Worm (Caenorhabditis elegans) whole organism, L1 larva: Measurements from ENCODE around the gene sluh-7.
A peak's percentile ranks its signal among the peaks of the same experiment; 100 is the strongest.
"Not testable (repeated sequence)": the region's sequence is repeated elsewhere in the genome, so short reads cannot be mapped to it uniquely, and the experiment has no call there.

Experiments used
- blmp-1 ChIP-seq: fragments of 150-350 bp; optimal IDR thresholded peaks from 2 replicates; lab custom pipeline; 2014; ENCODE audit warnings: missing biosample characterization, missing genetic modification characterization
- ces-1 ChIP-seq: fragments of 150-350 bp; optimal IDR thresholded peaks from 2 replicates; lab custom pipeline; 2014; ENCODE audit warnings: missing biosample characterization, missing genetic modification reagents, missing genetic modification characterization
- hlh-4 ChIP-seq: sonication (generic microtip); optimal IDR thresholded peaks from 2 replicates; lab custom pipeline; 2016; ENCODE audit warnings: mild to moderate bottlenecking, missing genetic modification characterization, missing compliant biosample characterization
- lin-15B ChIP-seq: fragments of 150-350 bp; sonication (generic microtip); optimal IDR thresholded peaks from 3 replicates; lab custom pipeline; 2014; ENCODE audit warnings: missing biosample characterization, missing genetic modification characterization
- nhr-237 ChIP-seq: fragments of 150-350 bp; optimal IDR thresholded peaks from 2 replicates; lab custom pipeline; 2014; ENCODE audit warnings: missing biosample characterization, missing genetic modification characterization
- nhr-76 ChIP-seq: sonication (generic microtip); optimal IDR thresholded peaks from 2 replicates; lab custom pipeline; 2017; ENCODE audit warnings: missing biosample characterization, missing genetic modification characterization
- nhr-84 ChIP-seq: sonication (generic microtip); optimal IDR thresholded peaks from 2 replicates; lab custom pipeline; 2017; ENCODE audit warnings: missing biosample characterization, missing genetic modification characterization
- skn-1 ChIP-seq: fragments of 150-350 bp; optimal IDR thresholded peaks from 2 replicates; lab custom pipeline; 2014; ENCODE audit warnings: missing biosample characterization, missing genetic modification characterization

ce11 chrV:10341905-10342328 lies 13.7 kb downstream of the sluh-7 start, which contains the start of gene K07C5.13:
- TF ChIP-seq skn-1 (tag; lab: Kevin White, UChicago); nhr-237; ces-1 (GFP tag; lab: Kevin White, UChicago); nhr-84 (tag; lab: Kevin White, UChicago); nhr-76 (tag; lab: Kevin White, UChicago); hlh-4 (tag; lab: Kevin White, UChicago): not testable (repeated sequence)
- TF ChIP-seq blmp-1 (peak; percentile 61), lin-15B (tag; lab: Kevin White, UChicago) (peak; percentile 42)
